Worm (Caenorhabditis elegans): Measurements from ENCODE around the gene Y39G8B.1.
"Not testable (repeated sequence)": the region's sequence is repeated elsewhere in the genome, so short reads cannot be mapped to it uniquely, and the experiment has no call there.

- not testable (repeated sequence) for TF ChIP-seq skn-1 (tag; optimal IDR thresholded peaks at IDR 0.05); snpc-4 (tag; optimal IDR thresholded peaks at IDR 0.05); ama-1 (optimal IDR thresholded peaks at IDR 0.05); F10B5.3 (tag; optimal IDR thresholded peaks at IDR 0.05); ceh-44 (GFP tag; IDR thresholded peaks at IDR 0.05); zag-1 (tag; optimal IDR thresholded peaks at IDR 0.05); pqm-1 (tag; optimal IDR thresholded peaks at IDR 0.05); nhr-77 (tag; optimal IDR thresholded peaks at IDR 0.05); arid-1 (GFP tag; conservative IDR thresholded peaks at IDR 0.05); mep-1 (tag; optimal IDR thresholded peaks at IDR 0.05); lin-13 (GFP tag; optimal IDR thresholded peaks at IDR 0.05); hlh-30 (tag; optimal IDR thresholded peaks at IDR 0.05; ENCODE audit: insufficient read depth)
These were observed 47.6 kb upstream of the Y39G8B.1 start, which contains the start of gene F01D5.10 for ce11 chrII:14021230-14021629.

Measured in whole organism, L4 larva.